Worm (Caenorhabditis elegans): ENCODE data around the gene F02C12.3.
A peak's percentile ranks its signal among the peaks of the same experiment; 100 is the strongest.
"Not testable (repeated sequence)": the region's sequence is repeated elsewhere in the genome, so short reads cannot be mapped to it uniquely, and the experiment has no call there.

F02C12.3 gene

DNA sequence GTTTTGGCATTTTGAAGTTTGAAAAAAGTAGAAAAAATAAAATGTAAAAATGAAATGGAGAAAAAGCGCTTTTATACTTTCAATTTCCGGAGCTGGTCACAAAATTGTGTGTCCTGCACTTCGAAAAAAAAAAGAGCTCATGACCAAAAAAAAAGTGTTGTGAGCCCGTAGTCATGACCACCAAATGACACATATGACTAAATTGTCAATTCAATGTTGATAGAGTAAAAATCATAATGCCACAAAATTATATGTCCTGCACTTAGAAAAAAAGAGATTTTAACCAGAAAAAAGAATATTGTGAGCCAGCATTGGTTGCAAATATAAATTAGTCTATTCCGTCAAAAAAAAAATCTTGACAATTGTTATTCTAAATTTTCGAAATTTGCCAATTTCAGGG, 2.4 kb downstream of the F02C12.3 start, which contains the start of gene F02C12.2:
Gene F02C12.2 (minus strand): TSS at position 101 of the 400 bp plus-strand sequence.
- no peak for TF ChIP-seq dao-5 (tag; optimal IDR thresholded peaks at IDR 0.05)
- no peak for TF ChIP-seq W03F9.2 (tag; optimal IDR thresholded peaks at IDR 0.05)
- no peak for TF ChIP-seq him-1 (tag; optimal IDR thresholded peaks at IDR 0.05)

DNA sequence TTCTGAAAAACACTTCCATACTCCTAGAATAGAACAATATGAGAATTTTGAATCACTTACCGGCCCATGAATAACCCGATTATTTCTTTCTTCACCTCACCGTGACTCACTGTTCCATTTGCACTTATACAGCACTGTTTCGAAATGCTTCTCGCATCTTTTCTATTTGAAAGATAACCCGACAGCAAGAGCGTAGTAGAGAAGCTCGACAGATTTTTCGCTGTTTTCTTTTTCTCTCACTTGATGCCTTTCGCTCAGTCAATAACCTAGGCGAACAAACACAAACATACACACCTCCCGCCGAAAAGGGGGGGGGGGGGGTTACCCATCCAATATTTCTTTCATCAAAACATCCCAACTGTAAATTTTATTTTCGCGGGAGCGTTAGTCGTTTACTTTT, 4.5 kb downstream of the F02C12.3 start:
- TF ChIP-seq W03F9.2 (tag; optimal IDR thresholded peaks at IDR 0.05) (peak; percentile 10), him-1 (tag; optimal IDR thresholded peaks at IDR 0.05) (no peak)

DNA sequence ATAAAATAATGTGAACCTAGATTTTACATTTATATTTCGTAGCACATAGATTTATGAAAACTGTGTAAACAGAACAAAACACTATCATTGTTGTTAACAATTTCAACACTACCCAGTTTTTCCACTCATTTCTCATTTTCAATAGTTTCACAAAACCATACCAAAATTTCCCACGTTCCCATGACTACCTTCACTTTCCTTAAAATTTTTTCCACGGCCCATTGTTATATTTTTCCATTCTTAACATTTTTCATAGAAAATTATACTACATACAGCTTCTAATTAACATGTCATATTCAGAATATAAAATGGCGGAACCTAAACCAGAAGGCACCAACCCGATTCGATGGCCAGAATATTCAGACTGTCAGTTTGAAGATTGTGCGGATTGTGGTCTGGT, 5.0 kb downstream of the F02C12.3 start, which contains the start of gene F02C12.1:
Gene F02C12.1 (plus strand): TSS at position 301 of the 400 bp plus-strand sequence.
- TF ChIP-seq W03F9.2 (tag; optimal IDR thresholded peaks at IDR 0.05) (no peak), him-1 (tag; optimal IDR thresholded peaks at IDR 0.05) (no peak), dao-5 (tag; optimal IDR thresholded peaks at IDR 0.05) (no peak)

DNA sequence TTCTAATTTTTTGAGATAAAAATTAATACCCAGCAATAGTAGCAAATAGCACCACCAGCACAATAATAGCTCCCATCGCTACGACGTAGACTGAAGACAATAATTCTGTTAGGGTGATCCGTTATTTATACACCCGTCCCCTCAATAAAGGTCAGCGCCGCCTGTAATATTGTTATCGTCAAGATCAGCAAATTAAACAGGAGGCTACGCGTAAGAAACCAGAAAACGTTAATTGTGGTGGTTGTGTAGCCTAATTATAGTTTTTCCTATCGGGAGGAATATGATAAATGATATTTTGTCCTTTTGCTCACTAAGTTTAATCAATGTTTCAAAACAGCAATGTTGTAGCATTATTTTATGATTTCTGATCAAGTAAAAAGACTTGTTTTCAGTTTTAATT, 12.8 kb downstream of the F02C12.3 start, which contains the start of the genes cyp-13B1 and C29F7.1:
Gene cyp-13B1 (minus strand): TSS at position 101 of the 400 bp plus-strand sequence.
Gene C29F7.1 (plus strand): TSS at position 394 of the 400 bp plus-strand sequence.
- no peak for TF ChIP-seq him-1 (tag; optimal IDR thresholded peaks at IDR 0.05)
- no peak for TF ChIP-seq W03F9.2 (tag; optimal IDR thresholded peaks at IDR 0.05)
- no peak for TF ChIP-seq dao-5 (tag; optimal IDR thresholded peaks at IDR 0.05)

DNA sequence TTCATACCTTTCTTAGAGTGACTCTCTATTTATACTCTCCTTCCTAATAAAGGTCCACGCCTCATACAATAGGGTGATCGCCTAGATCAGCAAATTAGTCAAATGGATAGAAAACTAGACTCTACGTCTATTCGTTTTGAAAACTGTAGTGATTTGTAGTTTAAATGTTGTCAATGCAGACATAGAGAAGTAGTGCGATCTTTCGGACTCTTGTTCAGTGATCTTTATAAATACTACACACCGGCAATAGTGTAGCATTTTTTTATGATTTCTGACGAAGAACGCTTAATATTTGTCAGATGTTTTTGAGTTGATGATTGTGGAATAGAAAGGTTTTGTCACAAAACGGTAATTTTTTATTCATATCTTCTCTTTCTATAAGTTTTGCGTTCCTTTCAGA, 14.5 kb downstream of the F02C12.3 start:
- TF ChIP-seq W03F9.2 (tag; optimal IDR thresholded peaks at IDR 0.05) (no peak), him-1 (tag; optimal IDR thresholded peaks at IDR 0.05) (no peak)

DNA sequence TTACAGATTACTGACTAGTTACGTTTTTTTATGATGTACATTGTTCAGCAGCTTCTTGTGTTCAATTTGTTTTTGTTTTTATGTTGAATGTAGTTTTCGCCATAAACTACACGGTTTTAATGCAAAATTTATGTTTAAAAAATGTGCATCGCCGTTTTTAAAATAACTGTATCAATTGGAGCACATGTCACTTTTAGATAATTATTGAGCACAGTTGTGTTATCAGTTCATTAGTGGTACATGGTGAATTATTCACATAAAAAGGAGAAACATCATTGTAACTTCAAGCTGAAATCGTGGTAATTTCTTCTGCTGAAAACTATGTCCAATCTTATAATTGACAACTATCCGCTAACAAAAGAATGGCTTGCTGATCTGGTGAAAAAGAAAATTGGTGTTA, 15.5 kb downstream of the F02C12.3 start:
- no peak for TF ChIP-seq him-1 (tag; optimal IDR thresholded peaks at IDR 0.05)
- TF ChIP-seq W03F9.2 (tag; optimal IDR thresholded peaks at IDR 0.05), result no peak
- no peak for TF ChIP-seq dao-5 (tag; optimal IDR thresholded peaks at IDR 0.05)

DNA sequence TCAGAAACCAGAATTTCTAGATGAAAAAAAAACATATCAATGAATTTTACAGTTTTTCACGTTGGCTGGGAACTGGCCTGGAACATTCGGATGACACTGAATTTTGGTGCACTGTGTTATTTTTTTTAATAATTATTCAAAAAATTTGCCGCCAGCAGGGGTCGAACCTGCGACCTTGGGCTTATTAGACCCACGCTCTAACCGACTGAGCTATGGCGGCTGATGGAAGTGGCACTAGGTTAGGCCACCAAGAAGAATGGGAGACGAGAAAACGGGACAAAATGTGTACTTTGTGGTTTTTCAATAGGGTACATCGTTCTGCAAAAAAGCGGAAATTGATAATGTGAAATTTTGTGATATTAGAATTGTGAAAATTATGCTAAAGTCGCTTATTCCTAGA, 18.2 kb downstream of the F02C12.3 start:
- no peak for TF ChIP-seq him-1 (tag; optimal IDR thresholded peaks at IDR 0.05)
- TF ChIP-seq W03F9.2 (tag; optimal IDR thresholded peaks at IDR 0.05), result peak; percentile 54

DNA sequence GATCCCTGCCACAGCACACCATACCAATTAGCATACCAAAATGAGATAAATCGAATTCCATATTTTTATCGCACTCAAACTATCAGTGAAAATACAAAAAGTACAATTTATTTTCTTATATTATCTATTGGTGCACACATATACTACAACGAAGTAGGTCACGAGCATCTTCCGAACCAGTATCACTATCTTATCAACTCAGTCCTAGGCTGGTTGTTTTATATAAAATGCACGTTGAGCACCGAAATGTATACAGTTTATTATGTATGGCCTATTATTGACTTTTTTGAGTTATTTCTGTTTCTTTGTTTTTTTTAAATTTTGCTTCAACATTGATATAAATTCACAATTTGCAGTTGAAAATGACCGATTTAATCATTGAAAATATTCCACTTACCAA, 18.9 kb downstream of the F02C12.3 start, which contains the start of gene C29F7.2:
Gene C29F7.2 (plus strand): TSS at position 357 of the 400 bp plus-strand sequence.
- TF ChIP-seq him-1 (tag; optimal IDR thresholded peaks at IDR 0.05), result no peak
- TF ChIP-seq W03F9.2 (tag; optimal IDR thresholded peaks at IDR 0.05), result no peak
- no peak for TF ChIP-seq dao-5 (tag; optimal IDR thresholded peaks at IDR 0.05)

DNA sequence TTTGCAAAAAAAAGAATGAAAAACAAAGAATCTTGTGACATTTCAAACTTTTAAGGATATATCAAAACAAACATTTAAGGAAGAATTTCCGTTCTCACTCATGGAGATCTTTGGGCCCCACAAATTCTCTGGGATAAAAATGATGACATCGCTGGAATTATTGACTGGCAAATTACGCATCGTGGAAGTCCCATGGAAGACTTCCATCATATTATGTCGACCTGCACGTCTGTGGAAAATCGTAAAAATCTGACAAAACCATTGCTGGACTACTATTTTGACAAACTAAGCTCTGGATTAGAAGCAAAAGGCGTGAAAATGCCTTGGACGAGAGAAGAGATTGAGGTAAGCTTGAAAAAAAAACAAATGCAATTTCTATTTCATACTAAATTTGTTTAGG, 20.7 kb downstream of the F02C12.3 start:
- TF ChIP-seq him-1 (tag; optimal IDR thresholded peaks at IDR 0.05) (no peak), dao-5 (tag; optimal IDR thresholded peaks at IDR 0.05) (no peak), W03F9.2 (tag; optimal IDR thresholded peaks at IDR 0.05) (no peak)

DNA sequence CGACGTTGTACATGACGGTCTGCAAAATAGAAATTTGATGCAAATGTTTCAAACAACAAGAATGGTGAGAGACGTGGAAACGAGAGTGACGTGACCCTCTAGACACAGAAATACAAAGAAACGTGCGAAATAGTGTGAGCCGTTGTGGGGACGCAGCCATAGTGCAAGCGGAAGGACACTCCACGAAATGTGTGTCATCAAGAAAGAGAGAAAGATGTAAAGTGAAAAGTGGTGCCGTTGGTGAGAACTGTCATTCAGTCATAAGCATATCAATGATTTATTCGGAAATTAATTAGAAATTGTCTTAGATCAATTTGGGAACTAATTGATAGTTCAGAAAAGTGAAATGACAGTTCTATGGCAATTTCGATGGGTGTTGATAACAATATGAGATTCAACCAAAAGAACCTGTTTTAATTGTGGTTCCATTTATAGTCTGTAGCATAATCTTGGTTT, 23.1 kb downstream of the F02C12.3 start, which contains the start of gene C29F7.3:
Gene C29F7.3 (minus strand): TSS at position 51 of the 456 bp plus-strand sequence.
- TF ChIP-seq dao-5 (tag; optimal IDR thresholded peaks at IDR 0.05), result no peak
- TF ChIP-seq W03F9.2 (tag; optimal IDR thresholded peaks at IDR 0.05), result no peak
- no peak for TF ChIP-seq him-1 (tag; optimal IDR thresholded peaks at IDR 0.05)

DNA sequence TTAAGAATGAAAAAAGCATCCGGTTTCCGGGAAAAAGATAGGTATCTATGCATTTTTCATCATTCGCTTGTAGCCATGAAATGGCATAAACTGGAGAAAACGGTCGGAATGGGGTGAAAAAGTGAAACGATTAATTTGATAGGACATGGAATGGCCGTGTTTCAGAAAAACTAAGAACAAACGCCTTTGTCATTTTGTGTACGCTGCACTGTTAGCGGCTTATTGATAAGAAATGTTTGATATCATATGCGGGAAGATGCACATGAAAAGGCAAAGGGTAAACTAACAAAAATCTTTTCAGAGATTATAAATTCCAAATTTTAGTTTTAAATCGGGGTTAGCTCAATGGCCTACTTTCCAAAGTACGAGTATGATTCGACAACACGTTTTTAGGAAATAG, 24.3 kb downstream of the F02C12.3 start:
- TF ChIP-seq dao-5 (tag; optimal IDR thresholded peaks at IDR 0.05), result no peak
- no peak for TF ChIP-seq W03F9.2 (tag; optimal IDR thresholded peaks at IDR 0.05)
- no peak for TF ChIP-seq him-1 (tag; optimal IDR thresholded peaks at IDR 0.05)

DNA sequence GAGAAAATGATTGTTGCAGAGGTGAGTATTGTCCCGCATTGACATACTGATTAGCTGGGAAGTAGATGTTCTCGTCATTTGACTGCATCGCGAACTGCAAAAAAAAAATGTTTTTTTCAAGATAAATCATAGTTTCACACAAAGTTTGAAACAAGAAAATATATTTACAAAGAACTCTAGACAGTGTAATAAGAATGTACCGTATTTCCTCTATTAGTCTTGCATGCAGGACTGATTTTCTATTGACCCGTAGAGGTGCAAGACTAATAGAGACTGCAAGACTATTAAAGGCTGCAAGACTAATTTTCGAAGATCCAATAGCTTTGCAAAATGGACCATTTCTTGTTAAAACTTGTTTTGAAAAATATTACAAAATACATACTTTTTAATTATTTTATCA, 26.6 kb downstream of the F02C12.3 start, which contains the start of gene fkh-3:
Gene fkh-3 (minus strand): TSS at position 101 of the 400 bp plus-strand sequence.
- TF ChIP-seq W03F9.2 (tag; optimal IDR thresholded peaks at IDR 0.05) (no peak), him-1 (tag; optimal IDR thresholded peaks at IDR 0.05) (no peak), dao-5 (tag; optimal IDR thresholded peaks at IDR 0.05) (no peak)

DNA sequence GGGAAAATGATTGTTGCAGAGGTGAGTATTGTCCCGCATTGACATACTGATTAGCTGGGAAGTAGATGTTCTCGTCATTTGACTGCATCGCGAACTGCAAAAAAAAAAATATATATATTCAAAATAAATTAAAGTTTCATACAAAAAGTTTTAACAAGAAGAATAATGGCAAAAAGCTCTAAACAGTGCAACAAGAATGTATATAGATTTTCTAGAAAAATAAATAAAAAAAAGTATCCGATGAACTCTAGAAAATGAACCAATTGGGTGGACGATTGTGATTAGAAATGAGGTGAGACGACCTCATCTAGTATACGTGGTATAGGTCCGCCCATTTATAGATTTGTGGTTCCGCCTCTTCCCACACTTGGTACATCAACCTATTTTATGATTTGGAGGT, 32.0 kb downstream of the F02C12.3 start, which contains the start of gene fkh-4:
Gene fkh-4 (minus strand): TSS at position 101 of the 400 bp plus-strand sequence.
- TF ChIP-seq W03F9.2, dao-5, him-1 (tag; optimal IDR thresholded peaks at IDR 0.05): not testable (repeated sequence)

DNA sequence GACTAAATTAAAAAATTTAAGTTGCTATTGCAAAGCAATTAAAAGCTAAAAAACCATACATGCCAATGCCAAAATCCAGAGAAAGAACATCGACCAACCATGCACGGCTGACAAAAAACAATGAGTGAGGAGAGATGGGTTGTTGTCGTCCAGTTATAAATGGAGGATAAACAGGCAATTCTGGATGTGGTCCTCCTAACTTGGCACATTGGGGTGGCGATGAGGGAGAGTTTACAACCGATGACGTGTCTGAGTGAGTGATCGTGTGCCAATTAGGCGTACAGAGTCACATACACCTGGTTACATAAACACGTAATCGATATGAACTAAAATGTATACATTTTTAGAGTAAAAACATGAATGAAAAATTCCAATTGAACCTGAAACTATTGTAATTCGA, 34.6 kb downstream of the F02C12.3 start, which contains the start of gene C29F7.10:
Gene C29F7.10 (minus strand): TSS at position 101 of the 400 bp plus-strand sequence.
- not testable (repeated sequence) for TF ChIP-seq dao-5, W03F9.2, him-1 (tag; optimal IDR thresholded peaks at IDR 0.05)

DNA sequence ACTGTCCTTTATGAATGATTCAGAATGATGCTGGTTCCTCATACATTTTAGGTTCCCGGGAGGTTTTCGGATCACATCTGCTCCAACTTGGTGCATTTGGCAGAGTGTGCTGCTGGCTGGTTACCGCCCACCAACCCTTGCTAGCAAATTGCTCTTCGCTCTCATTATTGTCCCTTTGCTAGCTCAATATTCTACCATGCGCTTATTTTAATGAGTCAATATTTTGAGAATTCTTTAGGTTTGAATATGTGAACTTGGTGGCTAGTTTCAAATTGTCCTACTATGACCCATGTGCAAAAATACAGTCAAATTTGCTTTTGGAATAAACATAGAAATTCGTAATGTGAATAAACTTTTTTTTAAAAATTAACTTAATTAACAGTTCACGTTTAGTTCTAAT, 38.3 kb downstream of the F02C12.3 start:
- TF ChIP-seq him-1 (tag; optimal IDR thresholded peaks at IDR 0.05) (no peak), W03F9.2 (tag; optimal IDR thresholded peaks at IDR 0.05) (no peak), dao-5 (tag; optimal IDR thresholded peaks at IDR 0.05) (no peak)
